Fruit fly (Drosophila melanogaster) whole organism, wandering third instar larva: ENCODE results near the gene Ir7c.

Experiments
- CG32264 ChIP-seq: fragments of 200-800 bp; sonication (Bioruptor generic); optimal IDR thresholded peaks from 2 replicates; lab custom pipeline; 2016; ENCODE audit warnings: missing biosample characterization, missing genetic modification characterization
- CrebA ChIP-seq: fragments of 200-800 bp; sonication (Bioruptor generic); optimal IDR thresholded peaks from 2 replicates; lab custom pipeline; 2016; ENCODE audit warnings: missing biosample characterization, mild to moderate bottlenecking, missing genetic modification characterization, borderline replicate concordance
- Dif ChIP-seq: fragments of 200-275, 200-300 bp; sonication (Bioruptor generic); optimal IDR thresholded peaks from 2 replicates; lab custom pipeline; 2018; ENCODE audit warnings: missing biosample characterization, missing genetic modification characterization; ENCODE audit not compliant: partially characterized antibody
- Hr78 ChIP-seq: fragments of >200 bp; optimal IDR thresholded peaks from 2 replicates; lab custom pipeline; 2017; ENCODE audit warnings: missing biosample characterization, missing genetic modification characterization
- Sp1 ChIP-seq: fragments of 200-800 bp; sonication (Bioruptor generic); optimal IDR thresholded peaks from 3 replicates; lab custom pipeline; 2019; ENCODE audit warnings: missing biosample characterization, mild to moderate bottlenecking, missing genetic modification characterization, moderate library complexity
- fru ChIP-seq: fragments of 200-800 bp; sonication (Bioruptor generic); optimal IDR thresholded peaks from 3 replicates; lab custom pipeline; 2016; ENCODE audit warnings: missing biosample characterization, mild to moderate bottlenecking, missing genetic modification characterization
- jim ChIP-seq: fragments of 175-275, 200-325 bp; sonication (Bioruptor generic); optimal IDR thresholded peaks from 2 replicates; lab custom pipeline; 2016; ENCODE audit warnings: missing biosample characterization, mild to moderate bottlenecking, missing genetic modification characterization
- lola ChIP-seq: fragments of >200 bp; optimal IDR thresholded peaks from 2 replicates; lab custom pipeline; 2017; ENCODE audit warnings: missing biosample characterization, missing genetic modification characterization
- rgr ChIP-seq: fragments of 200-800 bp; sonication (Bioruptor generic); optimal IDR thresholded peaks from 3 replicates; lab custom pipeline; 2016; ENCODE audit warnings: missing biosample characterization, mild to moderate bottlenecking, missing genetic modification characterization
- tai ChIP-seq: sonication (Bioruptor generic); optimal IDR thresholded peaks from 2 replicates; lab custom pipeline; 2016; ENCODE audit warnings: missing biosample characterization, missing genetic modification characterization
- usp ChIP-seq: fragments of >200 bp; optimal IDR thresholded peaks from 2 replicates; lab custom pipeline; 2017; ENCODE audit warnings: missing biosample characterization, missing genetic modification characterization

DNA sequence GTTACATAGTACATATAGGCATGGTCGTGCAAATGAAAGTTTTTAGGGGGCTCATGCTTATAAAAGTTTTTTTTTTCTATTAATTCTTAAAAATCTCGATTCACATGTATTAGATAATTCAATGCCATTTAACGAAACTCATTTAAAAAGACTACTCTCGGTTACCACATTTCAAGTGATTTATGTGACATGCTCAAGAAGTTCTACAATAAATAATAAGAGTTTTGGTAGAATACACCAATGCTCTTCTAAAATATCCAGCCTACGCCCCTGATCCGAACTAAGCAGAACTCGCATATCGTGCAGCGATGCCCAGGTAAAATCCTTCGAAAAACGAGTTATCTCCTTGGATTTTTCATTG, 18.3 kb downstream of the Ir7c start:
- no peak for TF ChIP-seq Dif (GFP tag; lab: Kevin White, UChicago)
- TF ChIP-seq fru (GFP tag; lab: Kevin White, UChicago): peak; percentile 68
- no peak for TF ChIP-seq jim (GFP tag; lab: Kevin White, UChicago)
- no peak for TF ChIP-seq tai (GFP tag; lab: Kevin White, UChicago)
- TF ChIP-seq Hr78 (GFP tag; lab: Kevin White, UChicago): no peak
- peak; percentile 62 for TF ChIP-seq Sp1 (GFP tag; lab: Kevin White, UChicago)
- TF ChIP-seq usp (GFP tag; lab: Kevin White, UChicago): no peak
- TF ChIP-seq rgr (GFP tag; lab: Kevin White, UChicago): peak; percentile 62
- no peak for TF ChIP-seq CG32264 (GFP tag; lab: Kevin White, UChicago)
- TF ChIP-seq CrebA (GFP tag; lab: Kevin White, UChicago): no peak
- no peak for TF ChIP-seq lola (GFP tag; lab: Kevin White, UChicago)
